Fruit fly (Drosophila melanogaster) whole organism, embryonic: Measurements from ENCODE around the gene KP78b.
A peak's percentile ranks its signal among the peaks of the same experiment; 100 is the strongest.

Source experiments
- Adf1 ChIP-seq: fragments of 200-800 bp; sonication (Bioruptor generic); IDR thresholded peaks from 2 replicates; pipeline ENCODE4 v1.3.6; 2022; ENCODE audit warnings: missing biosample characterization, missing genetic modification characterization
- Aef1 ChIP-seq: fragments of 200-800 bp; sonication (Bioruptor generic); IDR thresholded peaks from 3 replicates; pipeline ENCODE4 v1.3.6; 2022; ENCODE audit warnings: missing biosample characterization, missing genetic modification characterization
- Bteb2 ChIP-seq: fragments of 200-800 bp; sonication (Bioruptor generic); optimal IDR thresholded peaks from 2 replicates; lab custom pipeline; 2016; ENCODE audit warnings: missing biosample characterization, missing genetic modification characterization
- CG10959 ChIP-seq: fragments of 200-800 bp; sonication (Bioruptor generic); IDR thresholded peaks from 2 replicates; pipeline ENCODE4 v1.3.6; 2022; ENCODE audit warnings: missing biosample characterization, missing genetic modification characterization
- CG10979 ChIP-seq: fragments of 200-800 bp; sonication (Bioruptor generic); optimal IDR thresholded peaks from 2 replicates; lab custom pipeline; 2018; ENCODE audit warnings: missing biosample characterization, mild to moderate bottlenecking, missing genetic modification characterization, moderate library complexity
- CG11456 ChIP-seq: fragments of 200-800 bp; sonication (Bioruptor generic); IDR thresholded peaks from 3 replicates; pipeline ENCODE4 v1.3.6; 2022; ENCODE audit warnings: missing biosample characterization, missing genetic modification characterization
- CG14050 ChIP-seq: fragments of 200-800 bp; sonication (Bioruptor generic); IDR thresholded peaks from 3 replicates; pipeline ENCODE4 v1.3.6; 2022; ENCODE audit warnings: missing biosample characterization, missing genetic modification characterization
- CG14710 ChIP-seq: fragments of 200-800 bp; sonication (Bioruptor generic); optimal IDR thresholded peaks from 3 replicates; lab custom pipeline; 2019; ENCODE audit warnings: missing biosample characterization, mild to moderate bottlenecking, missing genetic modification characterization, moderate library complexity
- CG15011 ChIP-seq: fragments of 200-800 bp; sonication (Bioruptor generic); optimal IDR thresholded peaks from 3 replicates; lab custom pipeline; 2018; ENCODE audit warnings: missing biosample characterization, mild to moderate bottlenecking, missing genetic modification characterization
- CG15073 ChIP-seq: fragments of 200-800 bp; sonication (Bioruptor generic); optimal IDR thresholded peaks from 2 replicates; lab custom pipeline; 2016; ENCODE audit warnings: missing biosample characterization, missing genetic modification characterization
- CG15269 ChIP-seq: fragments of 200-800 bp; sonication (Bioruptor generic); optimal IDR thresholded peaks from 2 replicates; lab custom pipeline; 2018; ENCODE audit warnings: missing biosample characterization, mild to moderate bottlenecking, missing genetic modification characterization, moderate library complexity
- CG1602 ChIP-seq: fragments of 200-800 bp; sonication (Bioruptor generic); optimal IDR thresholded peaks from 3 replicates; lab custom pipeline; 2016; ENCODE audit warnings: missing biosample characterization, missing genetic modification characterization
- CG2199 ChIP-seq: fragments of 200-800 bp; sonication (Bioruptor generic); IDR thresholded peaks from 3 replicates; pipeline ENCODE4 v1.3.6; 2022; ENCODE audit warnings: missing biosample characterization, missing genetic modification characterization
- CG32532 ChIP-seq: fragments of 200-800 bp; sonication (Bioruptor generic); IDR thresholded peaks from 2 replicates; pipeline ENCODE4 v1.3.6; 2022; ENCODE audit warnings: missing biosample characterization, missing genetic modification characterization
- CG34376 ChIP-seq: fragments of 200-800 bp; sonication (Bioruptor generic); optimal IDR thresholded peaks from 2 replicates; lab custom pipeline; 2018; ENCODE audit warnings: missing biosample characterization, mild to moderate bottlenecking, missing genetic modification characterization
- CG3726 ChIP-seq: fragments of 200-800 bp; sonication (Bioruptor generic); IDR thresholded peaks from 3 replicates; pipeline ENCODE4, ENCODE4 v1.3.6; 2022; ENCODE audit warnings: missing biosample characterization, missing genetic modification characterization
- CG5245 ChIP-seq: fragments of 200-800 bp; sonication (Bioruptor generic); optimal IDR thresholded peaks from 3 replicates; lab custom pipeline; 2016; ENCODE audit warnings: missing biosample characterization, missing genetic modification characterization
- CG6791 ChIP-seq: fragments of 200-800 bp; sonication (Bioruptor generic); IDR thresholded peaks from 3 replicates; pipeline ENCODE4 v1.3.6; 2022; ENCODE audit warnings: missing biosample characterization, missing genetic modification characterization; ENCODE audit not compliant: partially characterized antibody
- CG7786 ChIP-seq: fragments of 200-800 bp; sonication (Bioruptor generic); optimal IDR thresholded peaks from 2 replicates; lab custom pipeline; 2016; ENCODE audit warnings: missing biosample characterization, missing genetic modification characterization
- CG8944 ChIP-seq: fragments of 200-800 bp; sonication (Bioruptor generic); optimal IDR thresholded peaks from 3 replicates; lab custom pipeline; 2016; ENCODE audit warnings: missing biosample characterization, missing genetic modification characterization
- CG9817 ChIP-seq: fragments of 200-800 bp; sonication (Bioruptor generic); optimal IDR thresholded peaks from 2 replicates; lab custom pipeline; 2018; ENCODE audit warnings: missing biosample characterization, mild to moderate bottlenecking, missing genetic modification characterization, moderate library complexity
- Camta ChIP-seq: fragments of 200-800 bp; sonication (Bioruptor generic); optimal IDR thresholded peaks from 2 replicates; lab custom pipeline; 2016; ENCODE audit warnings: missing biosample characterization, missing genetic modification characterization
- Deaf1 ChIP-seq: fragments of 200-800 bp; optimal IDR thresholded peaks from 3 replicates; lab custom pipeline; 2019; ENCODE audit warnings: missing biosample characterization, mild to moderate bottlenecking, missing genetic modification characterization, moderate library complexity
- Nf-YB ChIP-seq: fragments of 200-800 bp; sonication (Bioruptor generic); optimal IDR thresholded peaks from 3 replicates; lab custom pipeline; 2019; ENCODE audit warnings: missing biosample characterization, mild to moderate bottlenecking, missing genetic modification characterization, moderate library complexity
- Nf-YC ChIP-seq: fragments of 200-800 bp; optimal IDR thresholded peaks from 3 replicates; lab custom pipeline; 2019; ENCODE audit warnings: missing biosample characterization, mild to moderate bottlenecking, missing genetic modification characterization, moderate library complexity
- Optix ChIP-seq: fragments of 200-800 bp; sonication (Bioruptor generic); IDR thresholded peaks from 3 replicates; pipeline ENCODE4 v1.3.6; 2022; ENCODE audit warnings: missing biosample characterization, missing genetic modification characterization
- Usf ChIP-seq: fragments of 200-800 bp; sonication (Bioruptor generic); optimal IDR thresholded peaks from 2 replicates; lab custom pipeline; 2017; ENCODE audit warnings: missing genotype, missing biosample characterization, missing genetic modification characterization
- bcd ChIP-seq: fragments of 200-800 bp; sonication (Bioruptor generic); optimal IDR thresholded peaks from 2 replicates; lab custom pipeline; 2017; ENCODE audit warnings: missing biosample characterization, mild to moderate bottlenecking, missing genetic modification characterization
- cato ChIP-seq: fragments of 200-800 bp; sonication (Bioruptor generic); optimal IDR thresholded peaks from 2 replicates; lab custom pipeline; 2016; ENCODE audit warnings: missing biosample characterization, missing genetic modification characterization, borderline replicate concordance
- cg ChIP-seq: fragments of 200-800 bp; sonication (Bioruptor generic); optimal IDR thresholded peaks from 3 replicates; lab custom pipeline; 2019; ENCODE audit warnings: missing biosample characterization, mild to moderate bottlenecking, missing genetic modification characterization, moderate library complexity
- croc ChIP-seq: fragments of 200-800 bp; sonication (Bioruptor generic); conservative IDR thresholded peaks from 3 replicates; pipeline ENCODE4 v1.3.6; 2022; ENCODE audit warnings: missing biosample characterization, missing genetic modification characterization
- dati ChIP-seq: fragments of 200-800 bp; sonication (Bioruptor generic); IDR thresholded peaks from 2 replicates; pipeline ENCODE4 v1.3.6; 2022; ENCODE audit warnings: missing biosample characterization, missing genetic modification characterization
- en ChIP-seq: fragments of 200-800 bp; sonication (Bioruptor generic); optimal IDR thresholded peaks from 2 replicates; lab custom pipeline; 2016; ENCODE audit warnings: missing biosample characterization, missing genetic modification characterization
- fd64A ChIP-seq: fragments of 200-800 bp; sonication (Bioruptor generic); optimal IDR thresholded peaks from 3 replicates; lab custom pipeline; 2018; ENCODE audit warnings: missing biosample characterization, mild to moderate bottlenecking, missing genetic modification characterization
- gem ChIP-seq: fragments of 200-800 bp; sonication (Bioruptor generic); optimal IDR thresholded peaks from 2 replicates; lab custom pipeline; 2019; ENCODE audit warnings: missing biosample characterization, mild to moderate bottlenecking, missing genetic modification characterization, moderate library complexity
- grn ChIP-seq: fragments of 200-800 bp; sonication (Bioruptor generic); optimal IDR thresholded peaks from 3 replicates; lab custom pipeline; 2017; ENCODE audit warnings: missing biosample characterization, missing genetic modification characterization
- gro ChIP-seq: fragments of 200-800 bp; sonication (Bioruptor generic); optimal IDR thresholded peaks from 2 replicates; lab custom pipeline; 2016; ENCODE audit warnings: missing biosample characterization, missing genetic modification characterization
- gsb-n ChIP-seq: fragments of 200-800 bp; sonication (Bioruptor generic); optimal IDR thresholded peaks from 3 replicates; lab custom pipeline; 2018; ENCODE audit warnings: missing biosample characterization, mild to moderate bottlenecking, missing genetic modification characterization
- kah ChIP-seq: fragments of 200-800 bp; sonication (Bioruptor generic); optimal IDR thresholded peaks from 2 replicates; lab custom pipeline; 2018; ENCODE audit warnings: missing biosample characterization, mild to moderate bottlenecking, missing genetic modification characterization
- kay ChIP-seq: fragments of 200-800 bp; sonication (Bioruptor generic); optimal IDR thresholded peaks from 2 replicates; lab custom pipeline; 2016; ENCODE audit warnings: missing biosample characterization, missing genetic modification characterization
- nerfin-1 ChIP-seq: fragments of 200-800 bp; sonication (Bioruptor generic); optimal IDR thresholded peaks from 3 replicates; lab custom pipeline; 2019; ENCODE audit warnings: missing biosample characterization, mild to moderate bottlenecking, missing genetic modification characterization, moderate library complexity
- pros ChIP-seq: fragments of 200-800 bp; sonication (Bioruptor generic); optimal IDR thresholded peaks from 3 replicates; lab custom pipeline; 2019; ENCODE audit warnings: missing biosample characterization, mild to moderate bottlenecking, missing genetic modification characterization, moderate library complexity
- sens ChIP-seq: fragments of 200-800 bp; sonication (Bioruptor generic); peaks from one replicate; lab custom pipeline; 2016; ENCODE audit warnings: missing biosample characterization, missing genetic modification characterization
- seq ChIP-seq: fragments of 200-800 bp; sonication (Bioruptor generic); IDR thresholded peaks from 2 replicates; pipeline ENCODE4 v1.3.6; 2022; ENCODE audit warnings: missing biosample characterization, missing genetic modification characterization
- slou ChIP-seq: fragments of 200-800 bp; sonication (Bioruptor generic); optimal IDR thresholded peaks from 3 replicates; lab custom pipeline; 2016; ENCODE audit warnings: missing biosample characterization, missing genetic modification characterization
- sr ChIP-seq: fragments of 200-800 bp; sonication (Bioruptor generic); IDR thresholded peaks from 3 replicates; pipeline ENCODE4 v1.3.6; 2022; ENCODE audit warnings: missing biosample characterization, missing genetic modification characterization
- wek ChIP-seq: fragments of 200-800 bp; sonication (Bioruptor generic); optimal IDR thresholded peaks from 3 replicates; lab custom pipeline; 2018; ENCODE audit warnings: missing biosample characterization, mild to moderate bottlenecking, missing genetic modification characterization, moderate library complexity
- z ChIP-seq: fragments of 200-800 bp; sonication (Bioruptor generic); IDR thresholded peaks from 3 replicates; pipeline ENCODE4 v1.3.6; 2022; ENCODE audit warnings: missing biosample characterization, missing genetic modification characterization

KP78b gene

DNA sequence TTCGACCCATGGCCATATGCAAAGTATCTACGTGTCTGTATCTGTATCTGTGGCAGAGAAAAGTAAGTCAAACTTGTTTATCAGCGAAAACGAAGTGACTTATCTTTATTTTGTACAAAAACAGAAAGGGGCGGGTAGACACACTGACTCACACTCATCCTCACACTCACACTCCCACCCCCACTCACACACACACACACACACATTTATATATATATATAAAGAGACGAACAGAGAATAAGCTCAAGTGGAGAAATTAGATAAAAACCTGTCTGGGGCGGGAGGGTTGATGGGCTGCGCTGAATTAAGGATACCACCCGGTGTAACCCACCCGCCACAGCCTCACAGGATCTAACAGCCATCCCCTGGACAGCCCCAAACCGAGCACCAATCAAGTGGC, 17.9 kb upstream of the KP78b start:
- TF ChIP-seq Nf-YC (tag; lab: Kevin White, UChicago) (peak; percentile 91), CG32532 (GFP tag; lab: Robert Waterston, UW) (no peak), Aef1 (GFP tag; lab: Robert Waterston, UW) (no peak), Nf-YB (GFP tag; lab: Kevin White, UChicago) (peak; percentile 85), Adf1 (peak; percentile 31; the same call in 1 of the 2 replicates), seq (GFP tag; lab: Robert Waterston, UW) (peak; percentile 34; the same call in 1 of the 2 replicates), cg (GFP tag; lab: Kevin White, UChicago) (peak; percentile 54), z (GFP tag; lab: Robert Waterston, UW) (peak; percentile 70), Deaf1 (tag; lab: Kevin White, UChicago) (peak; percentile 70)

DNA sequence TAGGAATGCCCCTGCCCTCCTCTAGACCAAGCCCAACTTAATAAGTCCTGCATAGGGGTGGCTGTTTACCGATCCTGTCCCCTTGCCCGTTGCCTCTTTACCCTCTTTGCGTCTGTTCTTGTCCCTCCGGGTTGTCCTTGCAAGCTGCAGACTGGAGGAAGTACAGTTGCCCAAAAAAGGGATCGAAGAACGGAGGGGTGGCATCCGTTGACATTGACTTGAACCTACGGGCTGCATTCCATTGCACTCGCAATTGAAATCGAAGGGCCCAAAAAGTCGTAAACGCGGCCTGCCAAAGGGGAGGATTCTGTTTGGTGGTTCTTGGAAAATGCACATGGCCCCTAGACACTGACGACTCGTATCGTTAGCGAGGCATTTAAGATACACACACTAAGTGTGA, 17.4 kb upstream of the KP78b start:
- TF ChIP-seq CG2199 (GFP tag; lab: Robert Waterston, UW): 0 out of 3 replicates have a peak, but pooled peaks have one; percentile 32
- TF ChIP-seq en: no peak
- TF ChIP-seq CG15011 (GFP tag; lab: Kevin White, UChicago): no peak
- TF ChIP-seq pros (GFP tag; lab: Kevin White, UChicago): peak; percentile 97
- no peak for TF ChIP-seq CG6791 (GFP tag; lab: Robert Waterston, UW)
- peak; percentile 75 for TF ChIP-seq nerfin-1 (tag; lab: Kevin White, UChicago)
- TF ChIP-seq bcd (GFP tag; lab: Kevin White, UChicago): no peak
- TF ChIP-seq CG14050 (GFP tag; lab: Robert Waterston, UW): no peak
- TF ChIP-seq, all 482 proteins: peak for 3

DNA sequence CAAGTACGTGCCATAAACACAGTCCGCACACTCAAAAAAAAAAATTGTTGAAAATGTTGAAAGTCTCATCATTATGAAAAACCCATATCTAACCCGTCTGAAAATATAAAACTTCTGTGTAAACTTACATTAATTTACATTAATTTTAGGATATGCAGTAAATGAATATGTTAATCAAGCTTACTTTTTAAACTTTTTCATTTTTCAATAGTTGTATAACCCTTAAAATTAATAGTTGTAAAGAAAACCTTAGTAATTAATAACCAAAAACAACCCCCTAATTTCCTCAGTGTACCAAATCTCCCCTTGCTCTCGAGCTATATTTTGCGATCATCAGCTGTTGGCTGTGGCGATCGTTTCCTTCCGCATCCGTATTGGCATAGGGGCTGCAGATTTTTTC, 15.8 kb upstream of the KP78b start:
- no peak for TF ChIP-seq wek
- no peak for TF ChIP-seq CG11456 (GFP tag; lab: Robert Waterston, UW)
- no peak for TF ChIP-seq CG15269 (tag; lab: Kevin White, UChicago)
- peak; percentile 40 for TF ChIP-seq pros (GFP tag; lab: Kevin White, UChicago)
- TF ChIP-seq Optix (GFP tag; lab: Robert Waterston, UW): no peak
- no peak for TF ChIP-seq slou (GFP tag; lab: Kevin White, UChicago)
- TF ChIP-seq croc (GFP tag; lab: Robert Waterston, UW): peak; percentile 46; the same call in 1 of the 3 replicates
- TF ChIP-seq CG34376 (GFP tag; lab: Kevin White, UChicago): no peak
- TF ChIP-seq CG14710 (tag; lab: Kevin White, UChicago): peak; percentile 84
- TF ChIP-seq CG3726 (GFP tag; lab: Robert Waterston, UW): no peak
- TF ChIP-seq sens (GFP tag; lab: Kevin White, UChicago): peak; percentile 97
- no peak for TF ChIP-seq sr
- peak; percentile 86 for TF ChIP-seq CG10979 (tag; lab: Kevin White, UChicago)
- TF ChIP-seq CG7786: peak; percentile 17
- peak; percentile 60; the same call in 1 of the 2 replicates for TF ChIP-seq CG10959 (GFP tag; lab: Robert Waterston, UW)
- TF ChIP-seq kah (GFP tag; lab: Kevin White, UChicago): no peak
- TF ChIP-seq kay: no peak
- no peak for TF ChIP-seq dati
- peak; percentile 21 for TF ChIP-seq Camta (GFP tag; lab: Kevin White, UChicago)
- TF ChIP-seq CG8944 (GFP tag; lab: Kevin White, UChicago): no peak
- no peak for TF ChIP-seq CG15073 (GFP tag; lab: Kevin White, UChicago)
- peak; percentile 35 for TF ChIP-seq Nf-YB (GFP tag; lab: Kevin White, UChicago)
- no peak for TF ChIP-seq Bteb2 (GFP tag; lab: Kevin White, UChicago)
- TF ChIP-seq gem (tag; lab: Kevin White, UChicago): no peak
- peak; percentile 26 for TF ChIP-seq Usf (GFP tag; lab: Kevin White, UChicago)
- TF ChIP-seq fd64A (GFP tag; lab: Kevin White, UChicago): no peak
- no peak for TF ChIP-seq cato (GFP tag; lab: Kevin White, UChicago)
- peak; percentile 29 for TF ChIP-seq CG1602 (GFP tag; lab: Kevin White, UChicago)
- TF ChIP-seq CG9817: no peak
- TF ChIP-seq gro (GFP tag; lab: Kevin White, UChicago): no peak
- peak; percentile 13 for TF ChIP-seq CG5245 (GFP tag; lab: Kevin White, UChicago)
- no peak for TF ChIP-seq cg (GFP tag; lab: Kevin White, UChicago)
- no peak for TF ChIP-seq grn (GFP tag; lab: Kevin White, UChicago)
- TF ChIP-seq gsb-n (tag; lab: Kevin White, UChicago): peak; percentile 75
